Fruit fly (Drosophila melanogaster): Measurements from ENCODE around the gene nej.

DNA sequence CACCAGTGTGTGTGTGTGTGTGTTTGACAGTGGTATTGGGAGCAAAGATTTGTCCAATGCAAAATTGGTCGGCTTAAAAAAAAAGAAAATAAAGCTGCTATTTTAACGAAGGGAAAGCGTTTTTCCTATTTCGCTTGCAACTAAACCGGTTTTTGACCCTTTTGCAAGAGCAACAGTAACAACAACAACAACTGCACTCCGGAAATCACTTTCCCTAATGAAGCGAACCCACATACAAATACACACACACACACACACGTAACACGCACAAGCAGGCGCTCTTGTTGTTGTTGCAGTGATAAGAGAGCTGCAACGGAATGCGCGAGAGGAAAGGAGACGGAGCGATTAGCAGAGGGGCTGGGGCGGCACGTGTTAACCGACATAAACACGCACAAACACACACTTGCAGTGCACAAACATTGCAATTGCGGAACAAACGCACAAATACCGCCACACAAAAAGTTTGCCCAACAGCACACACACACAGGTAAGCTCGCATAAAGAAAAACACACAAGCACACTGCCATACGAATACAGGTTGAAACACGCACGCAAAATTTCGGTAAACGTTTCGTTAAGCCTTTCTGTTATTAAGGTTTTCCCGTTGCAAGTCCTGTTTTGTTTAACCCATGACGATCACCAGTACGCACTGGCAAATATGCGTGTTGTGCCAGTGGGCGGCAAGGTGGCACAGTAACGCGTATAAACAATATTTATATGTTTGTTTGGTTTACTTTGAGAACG is 28.6 kb downstream of the nej start:
- TF ChIP-seq CG12768 (GFP tag; optimal IDR thresholded peaks at IDR 0.05) = no peak
- no peak for TF ChIP-seq Hr96 (GFP tag; optimal IDR thresholded peaks at IDR 0.05)
- no peak for TF ChIP-seq CG7101 (tag; optimal IDR thresholded peaks at IDR 0.05)
- TF ChIP-seq kay (GFP tag; ENCODE audit: borderline replicate concordance) = no peak
- no peak for TF ChIP-seq CG5204 (GFP tag; optimal IDR thresholded peaks at IDR 0.05)
- TF ChIP-seq Crg-1 (GFP tag; optimal IDR thresholded peaks at IDR 0.05) = peak; percentile 15
- no peak for TF ChIP-seq ovo (GFP tag; optimal IDR thresholded peaks at IDR 0.05)
- TF ChIP-seq Mnt (GFP tag; optimal IDR thresholded peaks at IDR 0.05) = peak; percentile 91
- no peak for TF ChIP-seq toe (GFP tag; optimal IDR thresholded peaks at IDR 0.05)
- TF ChIP-seq CG7045 (GFP tag; optimal IDR thresholded peaks at IDR 0.05) = no peak
- peak; percentile 69 for TF ChIP-seq pad (GFP tag; optimal IDR thresholded peaks at IDR 0.05)
- TF ChIP-seq CG14711 (tag; optimal IDR thresholded peaks at IDR 0.05) = no peak
- no peak for TF ChIP-seq cnc (optimal IDR thresholded peaks at IDR 0.05)
- no peak for TF ChIP-seq CG1620 (GFP tag; optimal IDR thresholded peaks at IDR 0.05)
